Fruit fly (Drosophila melanogaster) whole organism, embryonic: ENCODE data around the gene RunxB.

Experiments used
- Asciz ChIP-seq: fragments of 200-800 bp; sonication (Bioruptor generic); optimal IDR thresholded peaks from 2 replicates; lab custom pipeline; 2017; ENCODE audit warnings: missing biosample characterization, mild to moderate bottlenecking, missing genetic modification characterization, missing genetic modification reagents
- Bdp1 ChIP-seq: fragments of 200-800 bp; sonication (Bioruptor generic); optimal IDR thresholded peaks from 3 replicates; lab custom pipeline; 2016; ENCODE audit warnings: missing biosample characterization, missing genetic modification characterization
- CG10462 ChIP-seq: fragments of 200-800 bp; sonication (Bioruptor generic); optimal IDR thresholded peaks from 2 replicates; lab custom pipeline; 2016; ENCODE audit warnings: missing biosample characterization, missing genetic modification characterization
- CG10565 ChIP-seq: fragments of 200-800 bp; sonication (Bioruptor generic); optimal IDR thresholded peaks from 3 replicates; lab custom pipeline; 2016; ENCODE audit warnings: missing biosample characterization, mild to moderate bottlenecking, missing genetic modification characterization
- CG12659 ChIP-seq: fragments of 200-800 bp; sonication (Bioruptor generic); optimal IDR thresholded peaks from 3 replicates; lab custom pipeline; 2017; ENCODE audit warnings: mild to moderate bottlenecking, missing biosample characterization, missing genetic modification reagents, missing genetic modification characterization
- CG13296 ChIP-seq: fragments of 200-800 bp; sonication (Bioruptor generic); optimal IDR thresholded peaks from 3 replicates; lab custom pipeline; 2018; ENCODE audit warnings: missing biosample characterization, mild to moderate bottlenecking, missing genetic modification characterization
- CG14014 ChIP-seq: fragments of 200-800 bp; sonication (Bioruptor generic); IDR thresholded peaks from 2 replicates; pipeline ENCODE4 v1.3.6; 2022; ENCODE audit warnings: missing biosample characterization, missing genetic modification characterization
- CG14667 ChIP-seq: fragments of 200-800 bp; sonication (Bioruptor generic); IDR thresholded peaks from 2 replicates; pipeline ENCODE4 v1.3.6; 2022; ENCODE audit warnings: missing biosample characterization, missing genetic modification characterization
- CG14710 ChIP-seq: fragments of 200-800 bp; sonication (Bioruptor generic); optimal IDR thresholded peaks from 3 replicates; lab custom pipeline; 2019; ENCODE audit warnings: missing biosample characterization, mild to moderate bottlenecking, missing genetic modification characterization, moderate library complexity
- CG17359 ChIP-seq: fragments of 200-800 bp; sonication (Bioruptor generic); optimal IDR thresholded peaks from 3 replicates; lab custom pipeline; 2018; ENCODE audit warnings: missing biosample characterization, mild to moderate bottlenecking, missing genetic modification characterization, moderate library complexity
- CG17612 ChIP-seq: fragments of 200-800 bp; sonication (Bioruptor generic); IDR thresholded peaks from 2 replicates; pipeline ENCODE4 v1.3.6; 2022; ENCODE audit warnings: missing biosample characterization, missing genetic modification characterization
- CG1792 ChIP-seq: fragments of 200-800 bp; sonication (Bioruptor generic); optimal IDR thresholded peaks from 2 replicates; lab custom pipeline; 2016; ENCODE audit warnings: missing biosample characterization, missing genetic modification characterization
- CG18619 ChIP-seq: fragments of 200-800 bp; sonication (Bioruptor generic); optimal IDR thresholded peaks from 3 replicates; lab custom pipeline; 2017; ENCODE audit warnings: missing biosample characterization, mild to moderate bottlenecking, missing genetic modification characterization
- CG34224 ChIP-seq: fragments of 200-800 bp; sonication (Bioruptor generic); IDR thresholded peaks from 3 replicates; pipeline ENCODE4 v1.3.6; 2022; ENCODE audit warnings: missing biosample characterization, missing genetic modification characterization; ENCODE audit not compliant: partially characterized antibody
- CG34422 ChIP-seq: fragments of 200-800 bp; sonication (Bioruptor generic); IDR thresholded peaks from 3 replicates; pipeline ENCODE4 v1.3.6; 2022; ENCODE audit warnings: missing biosample characterization, missing genetic modification characterization
- CG4617 ChIP-seq: fragments of 200-800 bp; sonication (Bioruptor generic); optimal IDR thresholded peaks from 3 replicates; lab custom pipeline; 2016; ENCODE audit warnings: missing biosample characterization, missing genetic modification characterization, borderline replicate concordance
- CG4730 ChIP-seq: fragments of 200-800 bp; sonication (Bioruptor generic); IDR thresholded peaks from 2 replicates; pipeline ENCODE4 v1.3.6; 2022; ENCODE audit warnings: missing biosample characterization, missing genetic modification characterization
- CG5245 ChIP-seq: fragments of 200-800 bp; sonication (Bioruptor generic); optimal IDR thresholded peaks from 3 replicates; lab custom pipeline; 2016; ENCODE audit warnings: missing biosample characterization, missing genetic modification characterization
- CG6791 ChIP-seq: fragments of 200-800 bp; sonication (Bioruptor generic); IDR thresholded peaks from 3 replicates; pipeline ENCODE4 v1.3.6; 2022; ENCODE audit warnings: missing biosample characterization, missing genetic modification characterization; ENCODE audit not compliant: partially characterized antibody
- CG8281 ChIP-seq: fragments of 200-800 bp; sonication (Bioruptor generic); optimal IDR thresholded peaks from 2 replicates; lab custom pipeline; 2018; ENCODE audit warnings: missing biosample characterization, mild to moderate bottlenecking, missing genetic modification characterization, moderate library complexity
- CG8290 ChIP-seq, 3 experiments: fragments of 200-800 bp; sonication (Bioruptor generic); optimal IDR thresholded peaks; 2 replicates each; lab custom pipeline; 2016 to 2019; ENCODE audit warnings: missing biosample characterization in 3 of 3, missing genetic modification characterization in 3 of 3, mild to moderate bottlenecking in 2 of 3, moderate library complexity in 1 of 3
- CrebB ChIP-seq: fragments of 200-800 bp; sonication (Bioruptor generic); optimal IDR thresholded peaks from 3 replicates; lab custom pipeline; 2018; ENCODE audit warnings: missing biosample characterization, mild to moderate bottlenecking, missing genetic modification characterization
- Fer2 ChIP-seq: fragments of 200-800 bp; sonication (Bioruptor generic); optimal IDR thresholded peaks from 2 replicates; lab custom pipeline; 2018; ENCODE audit warnings: missing biosample characterization, mild to moderate bottlenecking, missing genetic modification characterization, moderate library complexity
- Hmr ChIP-seq: fragments of 200-800 bp; sonication (Bioruptor generic); optimal IDR thresholded peaks from 3 replicates; lab custom pipeline; 2017; ENCODE audit warnings: mild to moderate bottlenecking, missing biosample characterization, missing genetic modification reagents, missing genetic modification characterization
- Hr51 ChIP-seq, 2 experiments: fragments of 200-800 bp; sonication (Bioruptor generic); optimal IDR thresholded peaks; 2 replicates in 1 of 2; 3 replicates in 1 of 2; lab custom pipeline; 2016 to 2018; ENCODE audit warnings: missing biosample characterization in 2 of 2, missing genetic modification characterization in 2 of 2, mild to moderate bottlenecking in 1 of 2, moderate library complexity in 1 of 2
- Kr ChIP-seq: fragments of 200-800 bp; sonication (Bioruptor generic); optimal IDR thresholded peaks from 2 replicates; lab custom pipeline; 2017; ENCODE audit warnings: missing biosample characterization, mild to moderate bottlenecking, missing genetic modification characterization
- Max ChIP-seq: fragments of 200-800 bp; sonication (Bioruptor generic); optimal IDR thresholded peaks from 2 replicates; lab custom pipeline; 2016; ENCODE audit warnings: missing biosample characterization, mild to moderate bottlenecking, missing genetic modification characterization
- Meics ChIP-seq: fragments of 200-800 bp; sonication (Bioruptor generic); optimal IDR thresholded peaks from 2 replicates; lab custom pipeline; 2017; ENCODE audit warnings: missing biosample characterization, mild to moderate bottlenecking, missing genetic modification characterization
- Mrtf ChIP-seq: fragments of 200-800 bp; sonication (Bioruptor generic); IDR thresholded peaks from 3 replicates; pipeline ENCODE4 v1.3.6; 2022; ENCODE audit warnings: missing biosample characterization, missing genetic modification characterization
- NC2α ChIP-seq: fragments of 200-800 bp; sonication (Bioruptor generic); optimal IDR thresholded peaks from 2 replicates; lab custom pipeline; 2016; ENCODE audit warnings: missing biosample characterization, missing genetic modification characterization
- Optix ChIP-seq: fragments of 200-800 bp; sonication (Bioruptor generic); IDR thresholded peaks from 3 replicates; pipeline ENCODE4 v1.3.6; 2022; ENCODE audit warnings: missing biosample characterization, missing genetic modification characterization
- PHDP ChIP-seq: fragments of 200-800 bp; sonication (Bioruptor generic); optimal IDR thresholded peaks from 3 replicates; lab custom pipeline; 2018; ENCODE audit warnings: missing biosample characterization, mild to moderate bottlenecking, missing genetic modification characterization, moderate library complexity
- Sox102F ChIP-seq: fragments of 200-800 bp; sonication (Bioruptor generic); optimal IDR thresholded peaks from 2 replicates; lab custom pipeline; 2018; ENCODE audit warnings: missing biosample characterization, mild to moderate bottlenecking, missing genetic modification characterization, moderate library complexity
- bowl ChIP-seq: fragments of 200-800 bp; sonication (Bioruptor generic); IDR thresholded peaks from 2 replicates; pipeline ENCODE4 v1.3.6; 2022; ENCODE audit warnings: missing biosample characterization, missing genetic modification characterization
- chif ChIP-seq, 2 experiments: fragments of 200-800 bp; sonication (Bioruptor generic); optimal IDR thresholded peaks; 3 replicates each; lab custom pipeline; 2016; ENCODE audit warnings: missing biosample characterization in 2 of 2, missing genetic modification characterization in 2 of 2
- chm ChIP-seq: fragments of 200-800 bp; sonication (Bioruptor generic); IDR thresholded peaks from 2 replicates; pipeline ENCODE4 v1.3.6; 2022; ENCODE audit warnings: missing biosample characterization, missing genetic modification characterization
- gce ChIP-seq: fragments of 200-800 bp; sonication (Bioruptor generic); IDR thresholded peaks from 3 replicates; pipeline ENCODE4 v1.3.6; 2022; ENCODE audit warnings: missing biosample characterization, missing genetic modification characterization
- ham ChIP-seq: fragments of 200-800 bp; sonication (Bioruptor generic); IDR thresholded peaks from 2 replicates; pipeline ENCODE4 v1.3.6; 2022; ENCODE audit warnings: missing biosample characterization, missing genetic modification characterization
- jing ChIP-seq: fragments of 200-800 bp; sonication (Bioruptor generic); optimal IDR thresholded peaks from 2 replicates; lab custom pipeline; 2018; ENCODE audit warnings: missing biosample characterization, mild to moderate bottlenecking, missing genetic modification characterization
- kay ChIP-seq: fragments of 200-800 bp; sonication (Bioruptor generic); optimal IDR thresholded peaks from 2 replicates; lab custom pipeline; 2016; ENCODE audit warnings: missing biosample characterization, missing genetic modification characterization
- knrl ChIP-seq: fragments of 200-800 bp; sonication (Bioruptor generic); IDR thresholded peaks from 3 replicates; pipeline ENCODE4 v1.3.6; 2022; ENCODE audit warnings: missing biosample characterization, missing genetic modification characterization; ENCODE audit not compliant: partially characterized antibody
- org-1 ChIP-seq: fragments of 200-800 bp; sonication (Bioruptor generic); optimal IDR thresholded peaks from 2 replicates; lab custom pipeline; 2017; ENCODE audit warnings: missing biosample characterization, missing genetic modification characterization
- rib ChIP-seq: fragments of 200-800 bp; sonication (Bioruptor generic); IDR thresholded peaks from 2 replicates; pipeline ENCODE4 v1.3.6; 2022; ENCODE audit warnings: missing biosample characterization, missing genetic modification characterization
- sens ChIP-seq: fragments of 200-800 bp; sonication (Bioruptor generic); peaks from one replicate; lab custom pipeline; 2016; ENCODE audit warnings: missing biosample characterization, missing genetic modification characterization
- shn ChIP-seq: fragments of 200-800 bp; sonication (Bioruptor generic); optimal IDR thresholded peaks from 3 replicates; lab custom pipeline; 2016; ENCODE audit warnings: missing biosample characterization, missing genetic modification characterization
- stwl ChIP-seq: fragments of 200-800 bp; sonication (Bioruptor generic); optimal IDR thresholded peaks from 3 replicates; lab custom pipeline; 2018; ENCODE audit warnings: missing biosample characterization, mild to moderate bottlenecking, missing genetic modification characterization, moderate library complexity
- vvl ChIP-seq: fragments of 200-800 bp; sonication (Bioruptor generic); IDR thresholded peaks from 2 replicates; pipeline ENCODE4 v1.3.6; 2022; ENCODE audit warnings: missing biosample characterization, missing genetic modification characterization
- wek ChIP-seq: fragments of 200-800 bp; sonication (Bioruptor generic); optimal IDR thresholded peaks from 3 replicates; lab custom pipeline; 2018; ENCODE audit warnings: missing biosample characterization, mild to moderate bottlenecking, missing genetic modification characterization, moderate library complexity
- z ChIP-seq: fragments of 200-800 bp; sonication (Bioruptor generic); IDR thresholded peaks from 3 replicates; pipeline ENCODE4 v1.3.6; 2022; ENCODE audit warnings: missing biosample characterization, missing genetic modification characterization
- zfh1 ChIP-seq: fragments of 200-800 bp; sonication (Bioruptor generic); IDR thresholded peaks from 3 replicates; pipeline ENCODE4 v1.3.6; 2022; ENCODE audit warnings: missing biosample characterization, missing genetic modification characterization

Gene RunxB

DNA sequence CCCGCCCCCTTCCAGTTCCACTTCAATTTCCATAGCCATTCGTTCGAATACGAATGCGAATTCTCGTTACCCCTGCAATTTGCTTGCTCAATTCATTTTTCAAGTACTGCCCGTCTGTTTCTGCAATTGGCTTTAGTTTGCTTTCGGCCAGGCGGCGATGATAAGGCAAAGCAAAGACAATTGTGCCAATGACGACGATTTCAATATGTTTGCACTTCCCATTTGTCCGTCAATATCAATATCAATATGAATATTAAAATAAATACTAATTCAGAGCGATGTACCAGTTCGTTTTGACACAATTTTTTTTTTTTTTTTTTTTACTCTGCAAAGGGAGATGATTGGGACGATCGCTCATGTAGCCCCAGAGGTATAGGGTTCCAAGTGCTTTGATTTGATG, 32.4 kb upstream of the RunxB start (continued):
- TF ChIP-seq CG17359 (peak; percentile 81), CG10565 (GFP tag; lab: Kevin White, UChicago) (no peak), CG1792 (peak; percentile 52), zfh1 (GFP tag; lab: Robert Waterston, UW) (peak; percentile 67; the same call in 2 of the 3 replicates), CG6791 (GFP tag; lab: Robert Waterston, UW) (no peak), CG4730 (GFP tag; lab: Robert Waterston, UW) (no peak), stwl (tag; lab: Kevin White, UChicago) (no peak), jing (GFP tag; lab: Kevin White, UChicago) (no peak), CG34422 (GFP tag; lab: Robert Waterston, UW) (no peak), ham (no peak), CrebB (no peak), rib (GFP tag; lab: Robert Waterston, UW) (no peak), Fer2 (tag; lab: Kevin White, UChicago) (no peak), Hmr (GFP tag; lab: Kevin White, UChicago) (peak; percentile 44), CG5245 (GFP tag; lab: Kevin White, UChicago) (peak; percentile 43), chif (GFP tag; optimal IDR thresholded peaks at IDR 0.05; lab: Kevin White, UChicago) (peak; percentile 17 to 24), Sox102F (GFP tag; lab: Kevin White, UChicago) (peak; percentile 75), org-1 (GFP tag; lab: Kevin White, UChicago) (no peak), knrl (no peak), PHDP (peak; percentile 49), CG34224 (GFP tag; lab: Robert Waterston, UW) (no peak), CG14014 (GFP tag; lab: Robert Waterston, UW) (peak; percentile 38; the same call in 1 of the 2 replicates), z (GFP tag; lab: Robert Waterston, UW) (no peak), CG14710 (tag; lab: Kevin White, UChicago) (peak; percentile 6), wek (GFP tag; lab: Kevin White, UChicago) (peak; percentile 13), chm (GFP tag; lab: Robert Waterston, UW) (no peak), CG8290 (GFP tag; optimal IDR thresholded peaks at IDR 0.05; lab: Kevin White, UChicago) (peak; percentile 7), CG8290 (tag; optimal IDR thresholded peaks at IDR 0.05; lab: Kevin White, UChicago) (peak in 1 of 2 experiments; percentile 15), Hr51 (GFP tag; optimal IDR thresholded peaks at IDR 0.05; lab: Kevin White, UChicago) (peak in 1 of 2 experiments; percentile 24), shn (GFP tag; lab: Kevin White, UChicago) (no peak), CG10462 (GFP tag; lab: Kevin White, UChicago) (peak; percentile 36), Bdp1 (GFP tag; lab: Kevin White, UChicago) (peak; percentile 5), vvl (GFP tag; lab: Robert Waterston, UW) (peak; percentile 50; the same call in 1 of the 2 replicates), bowl (GFP tag; lab: Robert Waterston, UW) (no peak), gce (GFP tag; lab: Robert Waterston, UW) (peak; percentile 65; the same call in 1 of the 3 replicates), CG17612 (GFP tag; lab: Robert Waterston, UW) (no peak), CG18619 (GFP tag; lab: Kevin White, UChicago) (peak; percentile 50), Optix (GFP tag; lab: Robert Waterston, UW) (no peak), kay (GFP tag; lab: Kevin White, UChicago) (peak; percentile 8), Mrtf (GFP tag; lab: Robert Waterston, UW) (peak; percentile 33; the same call in 1 of the 3 replicates), Max (peak; percentile 37), Meics (peak; percentile 35), Asciz (GFP tag; lab: Kevin White, UChicago) (peak; percentile 69), CG4617 (GFP tag; lab: Kevin White, UChicago) (no peak), CG13296 (peak; percentile 24), CG12659 (GFP tag; lab: Kevin White, UChicago) (peak; percentile 13), NC2α (no peak), Kr (GFP tag; lab: Kevin White, UChicago) (no peak), CG14667 (GFP tag; lab: Robert Waterston, UW) (no peak), CG8281 (tag; lab: Kevin White, UChicago) (peak; percentile 12), sens (GFP tag; lab: Kevin White, UChicago) (peak; percentile 91)
